Worm (Caenorhabditis elegans) whole organism, young adult: ENCODE data around the gene nhr-145.

Experiments
- B0019.2 ChIP-seq: fragments of 200-800 bp; sonication (Bioruptor generic); conservative IDR thresholded peaks from 2 replicates; pipeline ENCODE4 v1.3.6; 2022; ENCODE audit warnings: missing genetic modification reagents, missing genetic modification characterization, missing compliant biosample characterization
- B0261.1 ChIP-seq: sonication (generic microtip); optimal IDR thresholded peaks from 2 replicates; lab custom pipeline; 2016; ENCODE audit warnings: mild to moderate bottlenecking, missing genetic modification characterization, moderate library complexity, missing compliant biosample characterization
- C17E4.6 ChIP-seq: fragments of 200-800 bp; sonication (Bioruptor generic); IDR thresholded peaks from 2 replicates; pipeline ENCODE4 v1.3.6; 2022; ENCODE audit warnings: missing genetic modification reagents, missing genetic modification characterization, missing compliant biosample characterization
- F10E7.11 ChIP-seq: sonication (generic microtip); optimal IDR thresholded peaks from 2 replicates; lab custom pipeline; 2017; ENCODE audit warnings: mild to moderate bottlenecking, missing genetic modification characterization, moderate library complexity, missing compliant biosample characterization
- F23B12.7 ChIP-seq: sonication (generic microtip); optimal IDR thresholded peaks from 2 replicates; lab custom pipeline; 2017; ENCODE audit warnings: missing genetic modification characterization, mild to moderate bottlenecking, missing compliant biosample characterization, antibody characterized with exemption, moderate library complexity; ENCODE audit not compliant: insufficient read depth
- F39B2.1 ChIP-seq: fragments of 200-800 bp; sonication (Bioruptor generic); IDR thresholded peaks from 2 replicates; pipeline ENCODE4 v1.3.6; 2022; ENCODE audit warnings: missing genetic modification reagents, missing genetic modification characterization, missing compliant biosample characterization
- F49E8.2 ChIP-seq: sonication (generic microtip); optimal IDR thresholded peaks from 3 replicates; lab custom pipeline; 2017; ENCODE audit warnings: missing genetic modification characterization, mild to moderate bottlenecking, missing compliant biosample characterization, antibody characterized with exemption, moderate library complexity; ENCODE audit not compliant: insufficient read depth
- F55B11.4 ChIP-seq: sonication (generic microtip); optimal IDR thresholded peaks from 2 replicates; lab custom pipeline; 2016; ENCODE audit warnings: missing compliant biosample characterization, missing genetic modification characterization, borderline replicate concordance; ENCODE audit not compliant: insufficient read depth
- K11D2.4 ChIP-seq: fragments of 200-800 bp; sonication (Bioruptor generic); IDR thresholded peaks from 2 replicates; pipeline ENCODE4 v1.3.6; 2022; ENCODE audit warnings: missing genetic modification reagents, missing genetic modification characterization, missing compliant biosample characterization
- K12H6.12 ChIP-seq: fragments of 200-800 bp; sonication (Bioruptor generic); optimal IDR thresholded peaks from 2 replicates; lab custom pipeline; 2018; ENCODE audit warnings: mild to moderate bottlenecking, missing genetic modification characterization, missing compliant biosample characterization
- Y53F4B.3 ChIP-seq: fragments of 200-800 bp; sonication (Bioruptor generic); IDR thresholded peaks from 2 replicates; pipeline ENCODE4 v1.3.6; 2022; ENCODE audit warnings: missing genetic modification reagents, missing genetic modification characterization, missing compliant biosample characterization
- Y67H2A.10 ChIP-seq: fragments of 200-800 bp; sonication (Bioruptor generic); conservative IDR thresholded peaks from 2 replicates; pipeline ENCODE4 v1.3.6; 2022; ENCODE audit warnings: missing genetic modification reagents, missing genetic modification characterization, missing compliant biosample characterization
- Y95B8A.8 ChIP-seq: fragments of 200-800 bp; sonication (Bioruptor generic); IDR thresholded peaks from 2 replicates; pipeline ENCODE4 v1.3.6; 2022; ENCODE audit warnings: missing genetic modification reagents, missing genetic modification characterization, missing compliant biosample characterization
- ZK185.1 ChIP-seq: sonication (generic microtip); optimal IDR thresholded peaks from 2 replicates; lab custom pipeline; 2016; ENCODE audit warnings: mild to moderate bottlenecking, missing genetic modification characterization, missing compliant biosample characterization; ENCODE audit not compliant: poor library complexity, severe bottlenecking
- attf-3 ChIP-seq: fragments of 200-800 bp; sonication (Bioruptor generic); conservative IDR thresholded peaks from 2 replicates; pipeline ENCODE4 v1.3.6; 2022; ENCODE audit warnings: missing genetic modification reagents, missing genetic modification characterization, missing compliant biosample characterization
- attf-6 ChIP-seq: fragments of 200-800 bp; sonication (Bioruptor generic); IDR thresholded peaks from 2 replicates; pipeline ENCODE4 v1.3.6; 2022; ENCODE audit warnings: missing genetic modification reagents, missing genetic modification characterization, missing compliant biosample characterization
- bed-1 ChIP-seq: fragments of 200-800 bp; sonication (Bioruptor generic); IDR thresholded peaks from 2 replicates; pipeline ENCODE4 v1.3.6; 2022; ENCODE audit warnings: missing genetic modification reagents, missing genetic modification characterization, missing compliant biosample characterization
- cebp-2 ChIP-seq: fragments of 200-800 bp; sonication (Bioruptor generic); IDR thresholded peaks from 2 replicates; pipeline ENCODE4 v1.3.6; 2022; ENCODE audit warnings: missing genetic modification characterization, missing compliant biosample characterization
- ceh-27 ChIP-seq: fragments of 200-800 bp; sonication (Bioruptor generic); optimal IDR thresholded peaks from 2 replicates; lab custom pipeline; 2018; ENCODE audit warnings: mild to moderate bottlenecking, missing genetic modification characterization, moderate library complexity, missing compliant biosample characterization
- ceh-58 ChIP-seq: fragments of 200-800 bp; sonication (Bioruptor generic); IDR thresholded peaks from 2 replicates; pipeline ENCODE4 v1.3.6; 2022; ENCODE audit warnings: missing genetic modification characterization, missing compliant biosample characterization
- ceh-79 ChIP-seq: sonication (generic microtip); optimal IDR thresholded peaks from 2 replicates; lab custom pipeline; 2017; ENCODE audit warnings: mild to moderate bottlenecking, missing genetic modification characterization, missing compliant biosample characterization
- chd-7 ChIP-seq: sonication (generic microtip); optimal IDR thresholded peaks from 2 replicates; lab custom pipeline; 2016; ENCODE audit warnings: mild to moderate bottlenecking, missing genetic modification characterization, moderate library complexity, missing compliant biosample characterization
- die-1 ChIP-seq: sonication (generic microtip); optimal IDR thresholded peaks from 2 replicates; lab custom pipeline; 2016; ENCODE audit warnings: missing genotype, mild to moderate bottlenecking, missing genetic modification characterization, missing compliant biosample characterization
- dpff-1 ChIP-seq: sonication (generic microtip); optimal IDR thresholded peaks from 2 replicates; lab custom pipeline; 2017; ENCODE audit warnings: mild to moderate bottlenecking, missing genetic modification characterization, missing compliant biosample characterization
- egl-18 ChIP-seq: fragments of 200-800 bp; sonication (Bioruptor generic); IDR thresholded peaks from 2 replicates; pipeline ENCODE4 v1.3.6; 2022; ENCODE audit warnings: missing genetic modification reagents, missing genetic modification characterization, missing compliant biosample characterization
- ekl-4 ChIP-seq: fragments of 200-800 bp; sonication (Bioruptor generic); IDR thresholded peaks from 2 replicates; pipeline ENCODE4 v1.3.6; 2022; ENCODE audit warnings: missing genetic modification reagents, missing genetic modification characterization, missing compliant biosample characterization
- fkh-3 ChIP-seq: sonication (generic microtip); optimal IDR thresholded peaks from 2 replicates; lab custom pipeline; 2016; ENCODE audit warnings: mild to moderate bottlenecking, missing genetic modification characterization, missing compliant biosample characterization
- gei-17 ChIP-seq: fragments of 200-800 bp; sonication (Bioruptor generic); optimal IDR thresholded peaks from 2 replicates; lab custom pipeline; 2018; ENCODE audit warnings: mild to moderate bottlenecking, missing genetic modification characterization, missing compliant biosample characterization
- hlh-12 ChIP-seq: sonication (generic microtip); optimal IDR thresholded peaks from 2 replicates; lab custom pipeline; 2016; ENCODE audit warnings: missing genetic modification characterization, missing compliant biosample characterization
- hmg-1.2 ChIP-seq: fragments of 200-800 bp; sonication (Bioruptor generic); IDR thresholded peaks from 2 replicates; pipeline ENCODE4 v1.3.6; 2022; ENCODE audit warnings: missing genetic modification reagents, missing genetic modification characterization, missing compliant biosample characterization
- lag-1 ChIP-seq: fragments of 200-800 bp; sonication (Bioruptor generic); IDR thresholded peaks from 2 replicates; pipeline ENCODE4 v1.3.6; 2022; ENCODE audit warnings: missing genetic modification reagents, missing genetic modification characterization, missing compliant biosample characterization
- lin-40 ChIP-seq: sonication (generic microtip); optimal IDR thresholded peaks from 2 replicates; lab custom pipeline; 2016; ENCODE audit warnings: missing genetic modification characterization, mild to moderate bottlenecking, missing compliant biosample characterization, missing genotype, missing genetic modification reagents
- lir-1 ChIP-seq: fragments of 200-800 bp; sonication (Bioruptor generic); conservative IDR thresholded peaks from 2 replicates; pipeline ENCODE4 v1.3.6; 2022; ENCODE audit warnings: missing genetic modification reagents, missing genetic modification characterization, missing compliant biosample characterization
- madf-10 ChIP-seq: sonication (generic microtip); optimal IDR thresholded peaks from 2 replicates; lab custom pipeline; 2016; ENCODE audit warnings: mild to moderate bottlenecking, missing genetic modification characterization, missing compliant biosample characterization
- madf-8 ChIP-seq: fragments of 200-800 bp; sonication (Bioruptor generic); conservative IDR thresholded peaks from 2 replicates; pipeline ENCODE4 v1.3.6; 2022; ENCODE audit warnings: missing genetic modification reagents, missing genetic modification characterization, missing compliant biosample characterization
- mcd-1 ChIP-seq: fragments of 200-800 bp; sonication (Bioruptor generic); IDR thresholded peaks from 2 replicates; pipeline ENCODE4 v1.3.6; 2022; ENCODE audit warnings: missing genetic modification reagents, missing genetic modification characterization, missing compliant biosample characterization
- nfyb-1 ChIP-seq: fragments of 200-800 bp; sonication (Bioruptor generic); IDR thresholded peaks from 2 replicates; pipeline ENCODE4 v1.3.6; 2022; ENCODE audit warnings: missing genetic modification reagents, missing genetic modification characterization, missing compliant biosample characterization
- nhr-90 ChIP-seq: sonication (generic microtip); optimal IDR thresholded peaks from 2 replicates; lab custom pipeline; 2016; ENCODE audit warnings: missing genotype, mild to moderate bottlenecking, missing genetic modification characterization, missing compliant biosample characterization
- pbrm-1 ChIP-seq: fragments of 200-800 bp; sonication (Bioruptor generic); IDR thresholded peaks from 2 replicates; pipeline ENCODE4 v1.3.6; 2022; ENCODE audit warnings: missing genetic modification reagents, missing genetic modification characterization, missing compliant biosample characterization
- rec-8 ChIP-seq, 2 experiments: sonication (generic microtip); optimal IDR thresholded peaks; 2 replicates each; lab custom pipeline; 2016; ENCODE audit warnings: mild to moderate bottlenecking in 2 of 2, missing genetic modification characterization in 2 of 2, missing genetic modification reagents in 2 of 2, missing genotype in 2 of 2, missing biosample characterization in 1 of 2, missing compliant biosample characterization in 1 of 2, moderate library complexity in 1 of 2
- snpc-4 ChIP-seq, 5 experiments: fragments of 150-350 bp in 1 of 5; sonication (generic microtip) in 4 of 5; optimal IDR thresholded peaks; 2 replicates each; lab custom pipeline; 2014 to 2018; ENCODE audit warnings: missing genetic modification characterization in 5 of 5, missing biosample characterization in 3 of 5, antibody characterized with exemption in 2 of 5, mild to moderate bottlenecking in 2 of 5, missing compliant biosample characterization in 2 of 5, missing genotype in 2 of 5, moderate library complexity in 2 of 5, missing genetic modification reagents in 1 of 5
- somi-1 ChIP-seq: fragments of 200-800 bp; sonication (Bioruptor generic); optimal IDR thresholded peaks from 2 replicates; lab custom pipeline; 2018; ENCODE audit warnings: mild to moderate bottlenecking, missing genetic modification characterization, missing compliant biosample characterization
- sptf-2 ChIP-seq: fragments of 200-800 bp; sonication (Bioruptor generic); optimal IDR thresholded peaks from 2 replicates; lab custom pipeline; 2018; ENCODE audit warnings: mild to moderate bottlenecking, missing genetic modification characterization, missing compliant biosample characterization
- tlf-1 ChIP-seq: fragments of 200-800 bp; sonication (Bioruptor generic); optimal IDR thresholded peaks from 2 replicates; lab custom pipeline; 2018; ENCODE audit warnings: mild to moderate bottlenecking, missing genetic modification characterization, missing compliant biosample characterization
- zim-3 ChIP-seq: sonication (generic microtip); optimal IDR thresholded peaks from 2 replicates; lab custom pipeline; 2017; ENCODE audit warnings: mild to moderate bottlenecking, missing genetic modification characterization, moderate library complexity, missing compliant biosample characterization
- ztf-25 ChIP-seq: fragments of 200-800 bp; sonication (Bioruptor generic); IDR thresholded peaks from 2 replicates; pipeline ENCODE4 v1.3.6; 2022; ENCODE audit warnings: missing genetic modification reagents, missing genetic modification characterization, missing compliant biosample characterization
- ztf-26 ChIP-seq: sonication (generic microtip); optimal IDR thresholded peaks from 2 replicates; lab custom pipeline; 2017; ENCODE audit warnings: missing genetic modification characterization, missing compliant biosample characterization

nhr-145 gene

DNA sequence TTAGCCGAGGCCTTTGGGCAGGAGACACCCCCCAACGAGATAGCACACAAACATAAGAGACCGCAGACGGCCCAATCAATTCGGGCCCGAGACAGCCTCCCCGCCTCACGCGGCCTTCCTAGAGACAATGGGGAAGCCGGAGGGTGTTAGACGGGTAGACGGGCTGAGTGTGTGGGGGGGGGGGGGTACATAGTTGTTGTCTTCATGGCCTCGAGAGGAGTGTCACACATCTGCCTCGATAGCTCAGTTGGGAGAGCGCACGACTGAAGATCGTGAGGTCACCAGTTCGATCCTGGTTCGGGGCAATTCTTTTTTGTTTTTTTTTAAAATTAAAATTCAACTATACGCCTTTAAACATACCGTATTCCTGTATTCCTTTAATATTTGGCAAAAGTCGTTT lies 38.3 kb downstream of the nhr-145 start (continued):
- TF ChIP-seq die-1 (tag; lab: Kevin White, UChicago) (peak; percentile 70), F23B12.7 (tag; lab: Kevin White, UChicago) (peak; percentile 52), ZK185.1 (tag; lab: Kevin White, UChicago) (no peak), B0261.1 (tag; lab: Kevin White, UChicago) (peak; percentile 93), snpc-4 (GFP tag; optimal IDR thresholded peaks at IDR 0.05; lab: Kevin White, UChicago) (peak; percentile 45), snpc-4 (tag; optimal IDR thresholded peaks at IDR 0.05; lab: Kevin White, UChicago) (peak in 3 of 4 experiments; percentile 13 to 59 (median 23)), ceh-79 (tag; lab: Kevin White, UChicago) (peak; percentile 23), egl-18 (GFP tag; lab: Robert Waterston, UW) (no peak), zim-3 (peak; percentile 51), dpff-1 (no peak), lag-1 (GFP tag; lab: Robert Waterston, UW) (no peak), pbrm-1 (peak; percentile 81), Y95B8A.8 (no peak), gei-17 (GFP tag; lab: Kevin White, UChicago) (no peak), attf-3 (GFP tag; lab: Robert Waterston, UW) (peak; percentile 80), ztf-26 (tag; lab: Kevin White, UChicago) (peak; percentile 58), F39B2.1 (no peak), K11D2.4 (GFP tag; lab: Robert Waterston, UW) (0 out of 2 replicates have a peak, but pooled peaks have one; percentile 48), nfyb-1 (GFP tag; lab: Robert Waterston, UW) (peak; percentile 89), mcd-1 (GFP tag; lab: Robert Waterston, UW) (peak; percentile 76), F55B11.4 (tag; lab: Kevin White, UChicago) (no peak), ceh-58 (GFP tag; lab: Robert Waterston, UW) (no peak), bed-1 (GFP tag; lab: Robert Waterston, UW) (0 out of 2 replicates have a peak, but pooled peaks have one; percentile 44), ztf-25 (peak; percentile 76; the same call in 1 of the 2 replicates), tlf-1 (GFP tag; lab: Kevin White, UChicago) (peak; percentile 26), C17E4.6 (GFP tag; lab: Robert Waterston, UW) (0 out of 2 replicates have a peak, but pooled peaks have one; percentile 63), nhr-90 (tag; lab: Kevin White, UChicago) (peak; percentile 1), somi-1 (peak; percentile 6), ceh-27 (GFP tag; lab: Kevin White, UChicago) (peak; percentile 79), fkh-3 (tag; lab: Kevin White, UChicago) (peak; percentile 56), attf-6 (GFP tag; lab: Robert Waterston, UW) (peak; percentile 68), hmg-1.2 (GFP tag; lab: Robert Waterston, UW) (peak; percentile 96), ekl-4 (GFP tag; lab: Robert Waterston, UW) (peak; percentile 78; the same call in 1 of the 2 replicates), madf-10 (tag; lab: Kevin White, UChicago) (peak; percentile 47), madf-8 (no peak), F10E7.11 (tag; lab: Kevin White, UChicago) (no peak), lin-40 (tag; lab: Kevin White, UChicago) (peak; percentile 58), cebp-2 (GFP tag; lab: Robert Waterston, UW) (no peak), chd-7 (tag; lab: Kevin White, UChicago) (no peak), sptf-2 (GFP tag; lab: Kevin White, UChicago) (peak; percentile 66), Y53F4B.3 (GFP tag; lab: Robert Waterston, UW) (peak; percentile 23; the same call in 1 of the 2 replicates), F49E8.2 (tag; lab: Kevin White, UChicago) (peak; percentile 58), hlh-12 (peak; percentile 60), lir-1 (GFP tag; lab: Robert Waterston, UW) (no peak), K12H6.12 (peak; percentile 95), rec-8 (tag; optimal IDR thresholded peaks at IDR 0.05; lab: Kevin White, UChicago) (no peak), B0019.2 (GFP tag; lab: Robert Waterston, UW) (0 out of 2 replicates have a peak, but pooled peaks have one; percentile 48), Y67H2A.10 (peak; percentile 41; the same call in 1 of the 2 replicates)
